Fruit fly (Drosophila melanogaster) Kc167 (cell line): ENCODE measurements around the gene CG44271.

Source experiments
- Myc ChIP-seq: fragments of >200 bp; optimal IDR thresholded peaks from 2 replicates; lab custom pipeline; 2017; ENCODE audit warnings: missing external identifiers
- Sin3A ChIP-seq: fragments of >200 bp; optimal IDR thresholded peaks from 2 replicates; lab custom pipeline; 2018; ENCODE audit warnings: missing external identifiers
- h ChIP-seq: fragments of >200 bp; optimal IDR thresholded peaks from 3 replicates; lab custom pipeline; 2018; ENCODE audit warnings: missing external identifiers
- insv ChIP-seq: fragments of >200 bp; optimal IDR thresholded peaks from 3 replicates; lab custom pipeline; 2018; ENCODE audit warnings: missing external identifiers
- psq ChIP-seq: fragments of >200 bp; optimal IDR thresholded peaks from 2 replicates; lab custom pipeline; 2017; ENCODE audit warnings: missing external identifiers
- ttk ChIP-seq: sonication (Bioruptor generic); optimal IDR thresholded peaks from 2 replicates; lab custom pipeline; 2017; ENCODE audit warnings: missing external identifiers

- TF ChIP-seq Sin3A (lab: Kevin White, UChicago), result no peak
- no peak for TF ChIP-seq Myc (lab: Kevin White, UChicago)
- no peak for TF ChIP-seq ttk (lab: Kevin White, UChicago)
- no peak for TF ChIP-seq h
- TF ChIP-seq psq (lab: Kevin White, UChicago), result no peak
- TF ChIP-seq insv, result no peak
Measured at dm6 chr2L:6706368-6706919, 41.3 kb downstream of the CG44271 start.
